Worm (Caenorhabditis elegans) whole organism, mixed stage, embryonic: ENCODE results near the gene srbc-39.

Experiments used
- bed-3 ChIP-seq: fragments of 200-800 bp; sonication (Bioruptor generic); optimal IDR thresholded peaks from 3 replicates; lab custom pipeline; 2018; ENCODE audit warnings: mild to moderate bottlenecking, missing genetic modification characterization, moderate library complexity, missing compliant biosample characterization
- blmp-1 ChIP-seq: fragments of 150-350 bp; optimal IDR thresholded peaks from 2 replicates; lab custom pipeline; 2014; ENCODE audit warnings: missing biosample characterization, missing genetic modification characterization
- ceh-39 ChIP-seq: fragments of 150-350 bp; optimal IDR thresholded peaks from 2 replicates; lab custom pipeline; 2014; ENCODE audit warnings: missing biosample characterization, missing genetic modification characterization
- ceh-43 ChIP-seq: fragments of 200-800 bp; sonication (Bioruptor generic); optimal IDR thresholded peaks from 2 replicates; lab custom pipeline; 2018; ENCODE audit warnings: mild to moderate bottlenecking, missing genetic modification characterization, moderate library complexity, missing compliant biosample characterization
- ceh-83 ChIP-seq: fragments of 200-800 bp; sonication (Bioruptor generic); optimal IDR thresholded peaks from 2 replicates; lab custom pipeline; 2018; ENCODE audit warnings: mild to moderate bottlenecking, missing genetic modification characterization, missing compliant biosample characterization
- ces-1 ChIP-seq: fragments of 150-350 bp; optimal IDR thresholded peaks from 2 replicates; lab custom pipeline; 2014; ENCODE audit warnings: missing biosample characterization, missing genetic modification reagents, missing genetic modification characterization
- cnd-1 ChIP-seq: fragments of 200-800 bp; sonication (Bioruptor generic); optimal IDR thresholded peaks from 2 replicates; lab custom pipeline; 2018; ENCODE audit warnings: mild to moderate bottlenecking, missing genetic modification characterization, missing compliant biosample characterization
- elt-1 ChIP-seq: sonication (generic microtip); optimal IDR thresholded peaks from 2 replicates; lab custom pipeline; 2017; ENCODE audit warnings: missing genetic modification characterization, mild to moderate bottlenecking, missing compliant biosample characterization, antibody characterized with exemption, moderate library complexity, borderline replicate concordance; ENCODE audit not compliant: insufficient read depth
- elt-3 ChIP-seq: fragments of 150-350 bp; optimal IDR thresholded peaks from 2 replicates; lab custom pipeline; 2014; ENCODE audit warnings: missing biosample characterization, missing genetic modification characterization
- flh-1 ChIP-seq: fragments of 200-800 bp; sonication (Bioruptor generic); optimal IDR thresholded peaks from 2 replicates; lab custom pipeline; 2018; ENCODE audit warnings: mild to moderate bottlenecking, missing genetic modification characterization, moderate library complexity, missing compliant biosample characterization
- ham-2 ChIP-seq: fragments of 200-800 bp; sonication (Bioruptor generic); optimal IDR thresholded peaks from 2 replicates; lab custom pipeline; 2018; ENCODE audit warnings: mild to moderate bottlenecking, missing genetic modification characterization, missing compliant biosample characterization
- hlh-1 ChIP-seq: fragments of 150-350 bp; optimal IDR thresholded peaks from 2 replicates; lab custom pipeline; 2014; ENCODE audit warnings: missing biosample characterization, missing genetic modification reagents, missing genetic modification characterization
- lin-13 ChIP-seq: fragments of 150-350 bp; optimal IDR thresholded peaks from 2 replicates; lab custom pipeline; 2014; ENCODE audit warnings: missing biosample characterization, missing genetic modification characterization
- lsy-2 ChIP-seq: fragments of 150-350 bp; optimal IDR thresholded peaks from 2 replicates; lab custom pipeline; 2014; ENCODE audit warnings: missing biosample characterization, missing genetic modification characterization
- mab-5 ChIP-seq: fragments of 150-350 bp; optimal IDR thresholded peaks from 2 replicates; lab custom pipeline; 2014; ENCODE audit warnings: missing biosample characterization, missing genetic modification characterization
- mls-2 ChIP-seq: sonication (generic microtip); optimal IDR thresholded peaks from 2 replicates; lab custom pipeline; 2016; ENCODE audit warnings: mild to moderate bottlenecking, missing genetic modification characterization, moderate library complexity, missing compliant biosample characterization
- nhr-12 ChIP-seq: fragments of 150-350 bp; optimal IDR thresholded peaks from 2 replicates; lab custom pipeline; 2014; ENCODE audit warnings: missing biosample characterization, missing genetic modification characterization
- nhr-2 ChIP-seq: fragments of 150-350 bp; optimal IDR thresholded peaks from 2 replicates; lab custom pipeline; 2014; ENCODE audit warnings: missing biosample characterization, missing genetic modification characterization
- nhr-237 ChIP-seq: fragments of 150-350 bp; optimal IDR thresholded peaks from 2 replicates; lab custom pipeline; 2014; ENCODE audit warnings: missing biosample characterization, missing genetic modification characterization
- nhr-28 ChIP-seq: fragments of 150-350 bp; optimal IDR thresholded peaks from 2 replicates; lab custom pipeline; 2014; ENCODE audit warnings: missing biosample characterization, missing genetic modification characterization
- nhr-76 ChIP-seq: sonication (generic microtip); optimal IDR thresholded peaks from 2 replicates; lab custom pipeline; 2017; ENCODE audit warnings: missing biosample characterization, missing genetic modification characterization
- sem-2 ChIP-seq: fragments of 200-800 bp; sonication (Bioruptor generic); optimal IDR thresholded peaks from 2 replicates; lab custom pipeline; 2018; ENCODE audit warnings: mild to moderate bottlenecking, missing genetic modification characterization, missing compliant biosample characterization
- snpc-4 ChIP-seq: fragments of 150-350 bp; optimal IDR thresholded peaks from 2 replicates; lab custom pipeline; 2014; ENCODE audit warnings: missing biosample characterization, missing genetic modification characterization
- sptf-1 ChIP-seq: sonication (generic microtip); optimal IDR thresholded peaks from 2 replicates; lab custom pipeline; 2017; ENCODE audit warnings: mild to moderate bottlenecking, missing genetic modification characterization, moderate library complexity, missing compliant biosample characterization
- tbx-8 ChIP-seq: fragments of 200-800 bp; sonication (Bioruptor generic); optimal IDR thresholded peaks from 2 replicates; lab custom pipeline; 2018; ENCODE audit warnings: mild to moderate bottlenecking, missing genetic modification characterization, moderate library complexity, missing compliant biosample characterization
- unc-120 ChIP-seq: sonication (generic microtip); optimal IDR thresholded peaks from 2 replicates; lab custom pipeline; 2017; ENCODE audit warnings: missing genetic modification characterization, missing compliant biosample characterization; ENCODE audit not compliant: poor library complexity, severe bottlenecking
- unc-39 ChIP-seq: fragments of 150-350 bp; optimal IDR thresholded peaks from 2 replicates; lab custom pipeline; 2014; ENCODE audit warnings: missing biosample characterization, missing genetic modification characterization
- unc-62 ChIP-seq: fragments of 150-350 bp; optimal IDR thresholded peaks from 2 replicates; lab custom pipeline; 2014; ENCODE audit warnings: missing biosample characterization, missing genetic modification reagents, missing genetic modification characterization
- zip-8 ChIP-seq: fragments of 150-350 bp; optimal IDR thresholded peaks from 2 replicates; lab custom pipeline; 2014; ENCODE audit warnings: missing biosample characterization, missing genetic modification characterization
- ztf-11 ChIP-seq: fragments of 150-350 bp; optimal IDR thresholded peaks from 2 replicates; lab custom pipeline; 2014; ENCODE audit warnings: missing biosample characterization, missing genetic modification characterization

srbc-39 gene

ce11 chrV:708808-709207 lies at the start of gene srbc-39:
srbc-39 (plus strand) TSS chrV:709108.
- TF ChIP-seq nhr-28 (tag; lab: Kevin White, UChicago) (no peak), blmp-1 (tag; lab: Kevin White, UChicago) (no peak), ces-1 (GFP tag; lab: Kevin White, UChicago) (no peak), mab-5 (tag; lab: Kevin White, UChicago) (no peak), tbx-8 (GFP tag; lab: Kevin White, UChicago) (no peak), nhr-237 (no peak), sem-2 (no peak), sptf-1 (tag; lab: Kevin White, UChicago) (no peak), nhr-12 (tag; lab: Kevin White, UChicago) (no peak)

- TF ChIP-seq elt-3 (tag; lab: Kevin White, UChicago), result no peak
- no peak for TF ChIP-seq nhr-237
- TF ChIP-seq snpc-4, result no peak
- no peak for TF ChIP-seq lsy-2 (tag; lab: Kevin White, UChicago)
- TF ChIP-seq zip-8 (tag; lab: Kevin White, UChicago), result no peak
- TF ChIP-seq nhr-76 (tag; lab: Kevin White, UChicago), result no peak
- no peak for TF ChIP-seq tbx-8 (GFP tag; lab: Kevin White, UChicago)
- TF ChIP-seq ceh-39 (tag; lab: Kevin White, UChicago), result no peak
- TF ChIP-seq ceh-83 (GFP tag; lab: Kevin White, UChicago), result no peak
- no peak for TF ChIP-seq flh-1 (GFP tag; lab: Kevin White, UChicago)
- TF ChIP-seq elt-1 (tag; lab: Kevin White, UChicago), result no peak
- no peak for TF ChIP-seq sptf-1 (tag; lab: Kevin White, UChicago)
Observed at ce11 chrV:660210-660609, 48.7 kb upstream of the srbc-39 start, which contains the start of gene F31F4.17. F31F4.17 (minus strand) TSS chrV:660310.

ce11 chrV:664337-664847 lies 44.5 kb upstream of the srbc-39 start, which contains the start of the genes F31F4.11 and srh-266:
F31F4.11 (minus strand) TSS chrV:664437.
srh-266 (plus strand) TSS chrV:664797.
- TF ChIP-seq unc-39 (tag; lab: Kevin White, UChicago) (no peak), nhr-237 (no peak), nhr-12 (tag; lab: Kevin White, UChicago) (no peak), hlh-1 (no peak), bed-3 (GFP tag; lab: Kevin White, UChicago) (no peak), snpc-4 (no peak), ceh-83 (GFP tag; lab: Kevin White, UChicago) (no peak), nhr-2 (no peak), lin-13 (no peak), ces-1 (GFP tag; lab: Kevin White, UChicago) (no peak), flh-1 (GFP tag; lab: Kevin White, UChicago) (no peak), cnd-1 (tag; lab: Kevin White, UChicago) (no peak), unc-120 (tag; lab: Kevin White, UChicago) (no peak), ceh-43 (no peak)

ce11 chrV:667459-667858 lies 41.4 kb upstream of the srbc-39 start, which contains the start of gene nhr-180:
nhr-180 (minus strand) TSS chrV:667510.
- TF ChIP-seq mab-5 (tag; lab: Kevin White, UChicago), result no peak
- no peak for TF ChIP-seq nhr-2
- no peak for TF ChIP-seq unc-120 (tag; lab: Kevin White, UChicago)
- TF ChIP-seq sptf-1 (tag; lab: Kevin White, UChicago), result no peak
- no peak for TF ChIP-seq elt-3 (tag; lab: Kevin White, UChicago)
- no peak for TF ChIP-seq unc-62 (GFP tag; lab: Kevin White, UChicago)
- no peak for TF ChIP-seq ztf-11 (tag; lab: Kevin White, UChicago)
- no peak for TF ChIP-seq ham-2 (GFP tag; lab: Kevin White, UChicago)
- no peak for TF ChIP-seq mls-2 (tag; lab: Kevin White, UChicago)

ce11 chrV:671342-671741 lies 37.6 kb upstream of the srbc-39 start, which contains the start of gene sru-24:
sru-24 (minus strand) TSS chrV:671442.
- TF ChIP-seq bed-3 (GFP tag; lab: Kevin White, UChicago), result no peak
